Worm (Caenorhabditis elegans): ENCODE results near the gene W07E6.5.
"Not testable (repeated sequence)": the region's sequence is repeated elsewhere in the genome, so short reads cannot be mapped to it uniquely, and the experiment has no call there.

DNA sequence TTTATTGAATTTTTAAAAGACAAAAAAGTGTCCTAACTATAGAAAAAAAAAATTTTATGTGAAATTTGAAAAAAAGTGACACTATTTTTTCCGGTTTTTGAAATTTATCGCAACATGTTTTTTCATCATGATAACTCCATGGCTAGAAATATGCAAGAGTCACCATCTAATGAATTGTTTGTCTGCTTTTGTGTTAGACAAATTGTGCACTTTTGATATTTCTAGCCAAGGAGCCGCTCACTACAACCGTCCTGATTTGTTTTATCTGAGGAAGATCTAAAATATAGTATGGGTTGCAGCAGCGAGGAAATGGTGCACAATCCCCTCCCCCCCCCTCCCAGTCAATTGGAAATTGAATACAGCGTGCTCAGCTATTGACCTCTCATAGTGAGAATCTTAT, 18.7 kb upstream of the W07E6.5 start, which contains the start of gene W10D9.1:
- TF ChIP-seq ceh-13 (GFP tag; optimal IDR thresholded peaks at IDR 0.05); hmbx-1 (tag; optimal IDR thresholded peaks at IDR 0.05); ama-1 (optimal IDR thresholded peaks at IDR 0.05); ceh-36 (tag; optimal IDR thresholded peaks at IDR 0.05); scrt-1 (GFP tag; IDR thresholded peaks at IDR 0.05): not testable (repeated sequence)
